Fruit fly (Drosophila melanogaster) whole organism, embryonic: ENCODE data around the gene CG8861.

Experiments used
- ATbp ChIP-seq: fragments of 200-800 bp; sonication (Bioruptor generic); optimal IDR thresholded peaks from 2 replicates; lab custom pipeline; 2017; ENCODE audit warnings: missing biosample characterization, mild to moderate bottlenecking, missing genetic modification characterization, missing genetic modification reagents
- Abd-B ChIP-seq: fragments of 200-800 bp; sonication (Bioruptor generic); optimal IDR thresholded peaks from 2 replicates; lab custom pipeline; 2018; ENCODE audit warnings: missing biosample characterization, mild to moderate bottlenecking, missing genetic modification characterization, moderate library complexity
- Ada2b ChIP-seq: fragments of 200-800 bp; sonication (Bioruptor generic); IDR thresholded peaks from 2 replicates; pipeline ENCODE4 v1.3.6; 2022; ENCODE audit warnings: missing biosample characterization, missing genetic modification characterization
- Atf3 ChIP-seq: fragments of 200-800 bp; sonication (Bioruptor generic); optimal IDR thresholded peaks from 3 replicates; lab custom pipeline; 2016; ENCODE audit warnings: missing biosample characterization, missing genetic modification characterization
- Bteb2 ChIP-seq: fragments of 200-800 bp; sonication (Bioruptor generic); optimal IDR thresholded peaks from 2 replicates; lab custom pipeline; 2016; ENCODE audit warnings: missing biosample characterization, missing genetic modification characterization
- CG10543 ChIP-seq: fragments of 200-800 bp; sonication (Bioruptor generic); optimal IDR thresholded peaks from 3 replicates; lab custom pipeline; 2017; ENCODE audit warnings: missing biosample characterization, mild to moderate bottlenecking, missing genetic modification characterization, moderate library complexity
- CG11456 ChIP-seq: fragments of 200-800 bp; sonication (Bioruptor generic); IDR thresholded peaks from 3 replicates; pipeline ENCODE4 v1.3.6; 2022; ENCODE audit warnings: missing biosample characterization, missing genetic modification characterization
- CG11695 ChIP-seq: fragments of 200-800 bp; sonication (Bioruptor generic); IDR thresholded peaks from 3 replicates; pipeline ENCODE4 v1.3.6; 2022; ENCODE audit warnings: missing biosample characterization, missing genetic modification characterization
- CG12219 ChIP-seq: fragments of 200-800 bp; sonication (Bioruptor generic); optimal IDR thresholded peaks from 3 replicates; lab custom pipeline; 2018; ENCODE audit warnings: missing biosample characterization, mild to moderate bottlenecking, missing genetic modification characterization
- CG14860 ChIP-seq: fragments of 200-800 bp; sonication (Bioruptor generic); IDR thresholded peaks from 3 replicates; pipeline ENCODE4 v1.3.6; 2022; ENCODE audit warnings: missing biosample characterization, missing genetic modification characterization; ENCODE audit not compliant: partially characterized antibody
- CG15073 ChIP-seq: fragments of 200-800 bp; sonication (Bioruptor generic); optimal IDR thresholded peaks from 2 replicates; lab custom pipeline; 2016; ENCODE audit warnings: missing biosample characterization, missing genetic modification characterization
- CG15601 ChIP-seq: fragments of 200-800 bp; sonication (Bioruptor generic); optimal IDR thresholded peaks from 3 replicates; lab custom pipeline; 2019; ENCODE audit warnings: missing biosample characterization, mild to moderate bottlenecking, missing genetic modification characterization, moderate library complexity
- CG17361 ChIP-seq: fragments of 200-800 bp; sonication (Bioruptor generic); IDR thresholded peaks from 3 replicates; pipeline ENCODE4 v1.3.6; 2022; ENCODE audit warnings: missing biosample characterization, missing genetic modification characterization
- CG17802 ChIP-seq: fragments of 200-800 bp; sonication (Bioruptor generic); optimal IDR thresholded peaks from 2 replicates; lab custom pipeline; 2018; ENCODE audit warnings: missing biosample characterization, mild to moderate bottlenecking, missing genetic modification characterization, moderate library complexity
- CG18476 ChIP-seq: fragments of 200-800 bp; sonication (Bioruptor generic); optimal IDR thresholded peaks from 2 replicates; lab custom pipeline; 2016; ENCODE audit warnings: missing biosample characterization, mild to moderate bottlenecking, missing genetic modification characterization
- CG18764 ChIP-seq: fragments of 200-800 bp; sonication (Bioruptor generic); optimal IDR thresholded peaks from 3 replicates; lab custom pipeline; 2016; ENCODE audit warnings: missing biosample characterization, missing genetic modification characterization
- CG32772 ChIP-seq: fragments of 200-800 bp; sonication (Bioruptor generic); IDR thresholded peaks from 2 replicates; pipeline ENCODE4 v1.3.6; 2022; ENCODE audit warnings: missing biosample characterization, missing genetic modification characterization
- CG34422 ChIP-seq: fragments of 200-800 bp; sonication (Bioruptor generic); IDR thresholded peaks from 3 replicates; pipeline ENCODE4 v1.3.6; 2022; ENCODE audit warnings: missing biosample characterization, missing genetic modification characterization
- CG4360 ChIP-seq: fragments of 200-800 bp; sonication (Bioruptor generic); IDR thresholded peaks from 2 replicates; pipeline ENCODE4 v1.3.6; 2022; ENCODE audit warnings: missing biosample characterization, missing genetic modification characterization
- CG43689 ChIP-seq: fragments of 200-800 bp; sonication (Bioruptor generic); IDR thresholded peaks from 2 replicates; pipeline ENCODE4 v1.3.6; 2022; ENCODE audit warnings: missing biosample characterization, missing genetic modification characterization
- CG8281 ChIP-seq: fragments of 200-800 bp; sonication (Bioruptor generic); optimal IDR thresholded peaks from 2 replicates; lab custom pipeline; 2018; ENCODE audit warnings: missing biosample characterization, mild to moderate bottlenecking, missing genetic modification characterization, moderate library complexity
- CG8924 ChIP-seq: fragments of 200-800 bp; optimal IDR thresholded peaks from 3 replicates; lab custom pipeline; 2019; ENCODE audit warnings: missing biosample characterization, mild to moderate bottlenecking, missing genetic modification characterization, moderate library complexity
- CG9609 ChIP-seq: fragments of 200-800 bp; sonication (Bioruptor generic); optimal IDR thresholded peaks from 3 replicates; lab custom pipeline; 2016; ENCODE audit warnings: missing biosample characterization, missing genetic modification characterization
- CTCF ChIP-seq: fragments of 200-800 bp; sonication (Bioruptor generic); optimal IDR thresholded peaks from 2 replicates; lab custom pipeline; 2017; ENCODE audit warnings: missing biosample characterization, mild to moderate bottlenecking, missing genetic modification characterization, moderate library complexity
- D19A ChIP-seq: fragments of 200-800 bp; optimal IDR thresholded peaks from 3 replicates; lab custom pipeline; 2019; ENCODE audit warnings: missing biosample characterization, mild to moderate bottlenecking, missing genetic modification characterization, moderate library complexity
- Dek ChIP-seq: fragments of 200-800 bp; sonication (Bioruptor generic); optimal IDR thresholded peaks from 3 replicates; lab custom pipeline; 2019; ENCODE audit warnings: missing biosample characterization, mild to moderate bottlenecking, missing genetic modification characterization, moderate library complexity
- Dp ChIP-seq: fragments of 200-800 bp; sonication (Bioruptor generic); optimal IDR thresholded peaks from 2 replicates; lab custom pipeline; 2018; ENCODE audit warnings: missing biosample characterization, mild to moderate bottlenecking, missing genetic modification characterization, moderate library complexity
- HLHmδ ChIP-seq: fragments of 200-800 bp; sonication (Bioruptor generic); optimal IDR thresholded peaks from 2 replicates; lab custom pipeline; 2018; ENCODE audit warnings: missing biosample characterization, mild to moderate bottlenecking, missing genetic modification characterization, moderate library complexity
- Hey ChIP-seq: fragments of 200-800 bp; sonication (Bioruptor generic); optimal IDR thresholded peaks from 3 replicates; lab custom pipeline; 2018; ENCODE audit warnings: missing biosample characterization, mild to moderate bottlenecking, missing genetic modification characterization
- Meics ChIP-seq: fragments of 200-800 bp; sonication (Bioruptor generic); optimal IDR thresholded peaks from 2 replicates; lab custom pipeline; 2017; ENCODE audit warnings: missing biosample characterization, mild to moderate bottlenecking, missing genetic modification characterization
- Nf-YC ChIP-seq: fragments of 200-800 bp; optimal IDR thresholded peaks from 3 replicates; lab custom pipeline; 2019; ENCODE audit warnings: missing biosample characterization, mild to moderate bottlenecking, missing genetic modification characterization, moderate library complexity
- Optix ChIP-seq: fragments of 200-800 bp; sonication (Bioruptor generic); IDR thresholded peaks from 3 replicates; pipeline ENCODE4 v1.3.6; 2022; ENCODE audit warnings: missing biosample characterization, missing genetic modification characterization
- Sox102F ChIP-seq: fragments of 200-800 bp; sonication (Bioruptor generic); optimal IDR thresholded peaks from 2 replicates; lab custom pipeline; 2018; ENCODE audit warnings: missing biosample characterization, mild to moderate bottlenecking, missing genetic modification characterization, moderate library complexity
- ab ChIP-seq: fragments of 200-800 bp; sonication (Bioruptor generic); optimal IDR thresholded peaks from 2 replicates; lab custom pipeline; 2016; ENCODE audit warnings: missing biosample characterization, missing genetic modification characterization
- bab2 ChIP-seq: fragments of 200-800 bp; sonication (Bioruptor generic); optimal IDR thresholded peaks from 2 replicates; lab custom pipeline; 2016; ENCODE audit warnings: missing biosample characterization, missing genetic modification characterization
- cas ChIP-seq: fragments of 200-800 bp; sonication (Bioruptor generic); IDR thresholded peaks from 2 replicates; pipeline ENCODE4 v1.3.6; 2022; ENCODE audit warnings: missing biosample characterization, missing genetic modification characterization
- cg ChIP-seq: fragments of 200-800 bp; sonication (Bioruptor generic); optimal IDR thresholded peaks from 3 replicates; lab custom pipeline; 2019; ENCODE audit warnings: missing biosample characterization, mild to moderate bottlenecking, missing genetic modification characterization, moderate library complexity
- chn ChIP-seq: fragments of 200-800 bp; sonication (Bioruptor generic); optimal IDR thresholded peaks from 2 replicates; lab custom pipeline; 2016; ENCODE audit warnings: missing biosample characterization, missing genetic modification characterization
- dati ChIP-seq: fragments of 200-800 bp; sonication (Bioruptor generic); IDR thresholded peaks from 2 replicates; pipeline ENCODE4 v1.3.6; 2022; ENCODE audit warnings: missing biosample characterization, missing genetic modification characterization
- dimm ChIP-seq: fragments of 200-800 bp; sonication (Bioruptor generic); IDR thresholded peaks from 2 replicates; pipeline ENCODE4 v1.3.6; 2022; ENCODE audit warnings: missing biosample characterization, missing genetic modification characterization
- dmrt99B ChIP-seq: fragments of 200-800 bp; sonication (Bioruptor generic); optimal IDR thresholded peaks from 2 replicates; lab custom pipeline; 2018; ENCODE audit warnings: missing biosample characterization, mild to moderate bottlenecking, missing genetic modification characterization, moderate library complexity
- dysf ChIP-seq: fragments of 200-800 bp; sonication (Bioruptor generic); IDR thresholded peaks from 3 replicates; pipeline ENCODE4 v1.3.6; 2022; ENCODE audit warnings: missing biosample characterization, missing genetic modification characterization
- fd3F ChIP-seq: fragments of 200-800 bp; sonication (Bioruptor generic); optimal IDR thresholded peaks from 2 replicates; lab custom pipeline; 2018; ENCODE audit warnings: missing biosample characterization, mild to moderate bottlenecking, missing genetic modification characterization, moderate library complexity
- jigr1 ChIP-seq: fragments of 200-800 bp; sonication (Bioruptor generic); IDR thresholded peaks from 3 replicates; pipeline ENCODE4 v1.3.6; 2022; ENCODE audit warnings: missing biosample characterization, missing genetic modification characterization
- pita ChIP-seq: fragments of 200-800 bp; sonication (Bioruptor generic); optimal IDR thresholded peaks from 2 replicates; lab custom pipeline; 2017; ENCODE audit warnings: missing biosample characterization, mild to moderate bottlenecking, missing genetic modification characterization
- prd ChIP-seq, 3 experiments: fragments of >200 bp in 2 of 3; fragments of 200-800 bp in 1 of 3; sonication (Bioruptor generic) in 1 of 3; optimal IDR thresholded peaks in 2 of 3; IDR thresholded peaks in 1 of 3; 2 replicates in 2 of 3; 3 replicates in 1 of 3; pipeline versions ENCODE4 v1.3.6 to Lab custom; 2017 to 2022; ENCODE audit warnings: missing biosample characterization in 1 of 3, missing genetic modification characterization in 1 of 3
- ranshi ChIP-seq: fragments of 200-800 bp; sonication (Bioruptor generic); IDR thresholded peaks from 2 replicates; pipeline ENCODE4 v1.3.6; 2022; ENCODE audit warnings: missing biosample characterization, missing genetic modification characterization
- seq ChIP-seq: fragments of 200-800 bp; sonication (Bioruptor generic); IDR thresholded peaks from 2 replicates; pipeline ENCODE4 v1.3.6; 2022; ENCODE audit warnings: missing biosample characterization, missing genetic modification characterization
- slp2 ChIP-seq: fragments of 200-800 bp; sonication (Bioruptor generic); optimal IDR thresholded peaks from 2 replicates; lab custom pipeline; 2016; ENCODE audit warnings: missing biosample characterization, missing genetic modification characterization
- sr ChIP-seq: fragments of 200-800 bp; sonication (Bioruptor generic); IDR thresholded peaks from 3 replicates; pipeline ENCODE4 v1.3.6; 2022; ENCODE audit warnings: missing biosample characterization, missing genetic modification characterization
- tgo ChIP-seq: fragments of 200-800 bp; sonication (Bioruptor generic); IDR thresholded peaks from 3 replicates; pipeline ENCODE4 v1.3.6; 2022; ENCODE audit warnings: missing biosample characterization, missing genetic modification characterization
- unpg ChIP-seq: fragments of 200-800 bp; sonication (Bioruptor generic); optimal IDR thresholded peaks from 3 replicates; lab custom pipeline; 2018; ENCODE audit warnings: missing biosample characterization, mild to moderate bottlenecking, missing genetic modification characterization, moderate library complexity

Gene CG8861

dm6 chr3R:9344791-9345208 lies 16.5 kb upstream of the CG8861 start (continued):
- no peak for TF ChIP-seq seq (GFP tag; lab: Robert Waterston, UW)
- TF ChIP-seq sr: no peak
- peak; percentile 71; the same call in 2 of the 3 replicates for TF ChIP-seq CG11695 (GFP tag; lab: Robert Waterston, UW)
- TF ChIP-seq CG17802 (tag; lab: Kevin White, UChicago): no peak
- no peak for TF ChIP-seq slp2 (GFP tag; lab: Kevin White, UChicago)
- TF ChIP-seq CTCF (GFP tag; lab: Kevin White, UChicago): no peak
- TF ChIP-seq ATbp: peak; percentile 16
- no peak for TF ChIP-seq chn (GFP tag; lab: Kevin White, UChicago)
- peak; percentile 1 for TF ChIP-seq CG10543 (GFP tag; lab: Kevin White, UChicago)
- no peak for TF ChIP-seq CG4360 (GFP tag; lab: Robert Waterston, UW)
- no peak for TF ChIP-seq dati
- TF ChIP-seq dmrt99B (tag; lab: Kevin White, UChicago): peak; percentile 71
- no peak for TF ChIP-seq cas (GFP tag; lab: Robert Waterston, UW)
- TF ChIP-seq CG43689: no peak
- TF ChIP-seq D19A: peak; percentile 63
- TF ChIP-seq pita (GFP tag; lab: Kevin White, UChicago): no peak
- peak; percentile 36 for TF ChIP-seq bab2
- no peak for TF ChIP-seq Bteb2
- TF ChIP-seq CG8924 (tag; lab: Kevin White, UChicago): peak; percentile 19
- no peak for TF ChIP-seq CG15601 (tag; lab: Kevin White, UChicago)
- no peak for TF ChIP-seq ab (GFP tag; lab: Kevin White, UChicago)
- peak; percentile 42; the same call in 1 of the 2 replicates for TF ChIP-seq ranshi (GFP tag; lab: Robert Waterston, UW)
- no peak for TF ChIP-seq HLHmδ (GFP tag; lab: Kevin White, UChicago)
- TF ChIP-seq CG11456 (GFP tag; lab: Robert Waterston, UW): no peak
- TF ChIP-seq Nf-YC: peak; percentile 11
- TF ChIP-seq dysf (GFP tag; lab: Robert Waterston, UW): peak; percentile 48; the same call in 2 of the 3 replicates
- no peak for TF ChIP-seq CG32772 (GFP tag; lab: Robert Waterston, UW)
- TF ChIP-seq CG34422 (GFP tag; lab: Robert Waterston, UW): peak; percentile 33; the same call in 2 of the 3 replicates
- no peak for TF ChIP-seq jigr1 (GFP tag; lab: Robert Waterston, UW)
- no peak for TF ChIP-seq CG14860
- peak; percentile 37; the same call in 1 of the 3 replicates for TF ChIP-seq CG17361 (GFP tag; lab: Robert Waterston, UW)
- TF ChIP-seq CG8281 (tag; lab: Kevin White, UChicago): no peak
- no peak for TF ChIP-seq Dp
- no peak for TF ChIP-seq Atf3
- peak; percentile 54 for TF ChIP-seq unpg (GFP tag; lab: Kevin White, UChicago)
- TF ChIP-seq Ada2b (GFP tag; lab: Robert Waterston, UW): peak; percentile 38
- no peak for TF ChIP-seq CG18476 (GFP tag; lab: Kevin White, UChicago)
- TF ChIP-seq CG12219 (GFP tag; lab: Kevin White, UChicago): no peak
- TF ChIP-seq Sox102F: peak; percentile 61
- TF ChIP-seq Dek (tag; lab: Kevin White, UChicago): no peak
- no peak for TF ChIP-seq Hey (tag; lab: Kevin White, UChicago)
- TF ChIP-seq Abd-B (GFP tag; lab: Kevin White, UChicago): no peak
- TF ChIP-seq fd3F (GFP tag; lab: Kevin White, UChicago): no peak
- TF ChIP-seq CG15073 (GFP tag; lab: Kevin White, UChicago): peak; percentile 3
- TF ChIP-seq CG18764 (GFP tag; lab: Kevin White, UChicago): peak; percentile 27
- no peak for TF ChIP-seq Optix (GFP tag; lab: Robert Waterston, UW)
- TF ChIP-seq prd (optimal IDR thresholded peaks at IDR 0.05; lab: Kevin White, UChicago): no peak
- 0 out of 3 replicates have a peak, but pooled peaks have one; percentile 30 for TF ChIP-seq prd (GFP tag; IDR thresholded peaks at IDR 0.05; lab: Robert Waterston, UW)
- TF ChIP-seq Meics (GFP tag; lab: Kevin White, UChicago): peak; percentile 42
- TF ChIP-seq dimm (GFP tag; lab: Robert Waterston, UW): no peak
- peak; percentile 36; the same call in 1 of the 3 replicates for TF ChIP-seq tgo (GFP tag; lab: Robert Waterston, UW)
- no peak for TF ChIP-seq cg (GFP tag; lab: Kevin White, UChicago)
- TF ChIP-seq CG9609 (GFP tag; lab: Kevin White, UChicago): no peak
